Fruit fly (Drosophila melanogaster) whole organism, embryonic: ENCODE results near the gene Drgx.

Experiments
- Bgb ChIP-seq: fragments of 200-800 bp; sonication (Bioruptor generic); IDR thresholded peaks from 2 replicates; pipeline ENCODE4 v1.3.6; 2022; ENCODE audit warnings: missing biosample characterization, missing genetic modification characterization; ENCODE audit not compliant: partially characterized antibody
- CG11093 ChIP-seq: fragments of 200-800 bp; sonication (Bioruptor generic); IDR thresholded peaks from 3 replicates; pipeline ENCODE4 v1.3.6; 2022; ENCODE audit warnings: missing biosample characterization, missing genetic modification characterization
- CG11398 ChIP-seq: fragments of 200-800 bp; sonication (Bioruptor generic); optimal IDR thresholded peaks from 2 replicates; lab custom pipeline; 2016; ENCODE audit warnings: missing biosample characterization, missing genetic modification characterization
- CG11723 ChIP-seq: fragments of 200-800 bp; sonication (Bioruptor generic); optimal IDR thresholded peaks from 2 replicates; lab custom pipeline; 2017; ENCODE audit warnings: missing biosample characterization, mild to moderate bottlenecking, missing genetic modification characterization
- CG15011 ChIP-seq: fragments of 200-800 bp; sonication (Bioruptor generic); optimal IDR thresholded peaks from 3 replicates; lab custom pipeline; 2018; ENCODE audit warnings: missing biosample characterization, mild to moderate bottlenecking, missing genetic modification characterization
- CG2202 ChIP-seq: fragments of 200-800 bp; sonication (Bioruptor generic); optimal IDR thresholded peaks from 2 replicates; lab custom pipeline; 2018; ENCODE audit warnings: missing biosample characterization, mild to moderate bottlenecking, missing genetic modification characterization
- CG2875 ChIP-seq: fragments of 200-800 bp; sonication (Bioruptor generic); optimal IDR thresholded peaks from 2 replicates; lab custom pipeline; 2017; ENCODE audit warnings: missing biosample characterization, mild to moderate bottlenecking, missing genetic modification characterization, missing genetic modification reagents
- CG7357 ChIP-seq: fragments of 200-800 bp; sonication (Bioruptor generic); IDR thresholded peaks from 3 replicates; pipeline ENCODE4 v1.3.6; 2022; ENCODE audit warnings: missing biosample characterization, missing genetic modification characterization
- CG8281 ChIP-seq: fragments of 200-800 bp; sonication (Bioruptor generic); optimal IDR thresholded peaks from 2 replicates; lab custom pipeline; 2018; ENCODE audit warnings: missing biosample characterization, mild to moderate bottlenecking, missing genetic modification characterization, moderate library complexity
- CG8290 ChIP-seq, 3 experiments: fragments of 200-800 bp; sonication (Bioruptor generic); optimal IDR thresholded peaks; 2 replicates each; lab custom pipeline; 2016 to 2019; ENCODE audit warnings: missing biosample characterization in 3 of 3, missing genetic modification characterization in 3 of 3, mild to moderate bottlenecking in 2 of 3, moderate library complexity in 1 of 3
- D ChIP-seq, 2 experiments: fragments of 200-800 bp in 1 of 2; fragments of >200 bp in 1 of 2; sonication (Bioruptor generic) in 1 of 2; optimal IDR thresholded peaks; 2 replicates in 1 of 2; 3 replicates in 1 of 2; lab custom pipeline; 2017; ENCODE audit warnings: mild to moderate bottlenecking in 1 of 2, missing biosample characterization in 1 of 2, missing genetic modification characterization in 1 of 2, missing genetic modification reagents in 1 of 2
- D19A ChIP-seq: fragments of 200-800 bp; optimal IDR thresholded peaks from 3 replicates; lab custom pipeline; 2019; ENCODE audit warnings: missing biosample characterization, mild to moderate bottlenecking, missing genetic modification characterization, moderate library complexity
- Dll ChIP-seq: fragments of 200-800 bp; sonication (Bioruptor generic); IDR thresholded peaks from 4 replicates; pipeline ENCODE4 v1.3.6; 2022; ENCODE audit warnings: missing biosample characterization, missing genetic modification characterization; ENCODE audit not compliant: partially characterized antibody
- Doc3 ChIP-seq: fragments of 200-800 bp; sonication (Bioruptor generic); IDR thresholded peaks from 3 replicates; pipeline ENCODE4 v1.3.6; 2022; ENCODE audit warnings: missing biosample characterization, missing genetic modification characterization; ENCODE audit not compliant: partially characterized antibody
- Dp ChIP-seq: fragments of 200-800 bp; sonication (Bioruptor generic); optimal IDR thresholded peaks from 2 replicates; lab custom pipeline; 2018; ENCODE audit warnings: missing biosample characterization, mild to moderate bottlenecking, missing genetic modification characterization, moderate library complexity
- Dref ChIP-seq: fragments of 200-800 bp; sonication (Bioruptor generic); IDR thresholded peaks from 2 replicates; pipeline ENCODE4 v1.3.6; 2022; ENCODE audit warnings: missing biosample characterization, missing genetic modification characterization
- Ets65A ChIP-seq: fragments of 200-800 bp; sonication (Bioruptor generic); peaks from one replicate; lab custom pipeline; 2016; ENCODE audit warnings: missing biosample characterization, missing genetic modification characterization
- Gsc ChIP-seq: fragments of 200-800 bp; sonication (Bioruptor generic); IDR thresholded peaks from 2 replicates; pipeline ENCODE4 v1.3.6; 2022; ENCODE audit warnings: missing biosample characterization, missing genetic modification characterization
- Lpt ChIP-seq: fragments of >200 bp; optimal IDR thresholded peaks from 2 replicates; lab custom pipeline; 2018; ENCODE audit warnings: missing biosample characterization, missing genetic modification characterization
- Med ChIP-seq: fragments of 200-800 bp; sonication (Bioruptor generic); peaks from one replicate; lab custom pipeline; 2016; ENCODE audit warnings: missing biosample characterization, missing genetic modification characterization, mild to moderate bottlenecking, inconsistent platforms, moderate library complexity
- Myb ChIP-seq: fragments of 200-800 bp; sonication (Bioruptor generic); optimal IDR thresholded peaks from 2 replicates; lab custom pipeline; 2016; ENCODE audit warnings: missing biosample characterization, missing genetic modification characterization
- Nf-YC ChIP-seq: fragments of 200-800 bp; optimal IDR thresholded peaks from 3 replicates; lab custom pipeline; 2019; ENCODE audit warnings: missing biosample characterization, mild to moderate bottlenecking, missing genetic modification characterization, moderate library complexity
- Ptx1 ChIP-seq: fragments of 200-800 bp; sonication (Bioruptor generic); IDR thresholded peaks from 2 replicates; pipeline ENCODE4 v1.3.6; 2022; ENCODE audit warnings: missing biosample characterization, missing genetic modification characterization
- Rfx ChIP-seq: fragments of 200-800 bp; sonication (Bioruptor generic); IDR thresholded peaks from 2 replicates; pipeline ENCODE4 v1.3.6; 2022; ENCODE audit warnings: missing biosample characterization, missing genetic modification characterization
- Scr ChIP-seq: fragments of 200-800 bp; sonication (Bioruptor generic); IDR thresholded peaks from 2 replicates; pipeline ENCODE4 v1.3.6; 2022; ENCODE audit warnings: missing biosample characterization, missing genetic modification characterization; ENCODE audit not compliant: partially characterized antibody
- Sox100B ChIP-seq: fragments of 200-800 bp; sonication (Bioruptor generic); optimal IDR thresholded peaks from 3 replicates; lab custom pipeline; 2018; ENCODE audit warnings: missing biosample characterization, mild to moderate bottlenecking, missing genetic modification characterization
- YL-1 ChIP-seq: fragments of 200-800 bp; sonication (Bioruptor generic); optimal IDR thresholded peaks from 3 replicates; lab custom pipeline; 2017; ENCODE audit warnings: missing biosample characterization, mild to moderate bottlenecking, missing genetic modification characterization
- ato ChIP-seq: fragments of 200-800 bp; sonication (Bioruptor generic); IDR thresholded peaks from 2 replicates; pipeline ENCODE4 v1.3.6; 2022; ENCODE audit warnings: missing biosample characterization, missing genetic modification characterization; ENCODE audit not compliant: partially characterized antibody
- bbx ChIP-seq: fragments of 200-800 bp; sonication (Bioruptor generic); IDR thresholded peaks from 2 replicates; pipeline ENCODE4 v1.3.6; 2022; ENCODE audit warnings: missing biosample characterization, missing genetic modification characterization; ENCODE audit not compliant: partially characterized antibody
- chinmo ChIP-seq: fragments of 200-800 bp; sonication (Bioruptor generic); IDR thresholded peaks from 4 replicates; pipeline ENCODE4 v1.3.6; 2022; ENCODE audit warnings: missing biosample characterization, missing genetic modification characterization; ENCODE audit not compliant: partially characterized antibody
- cwo ChIP-seq: fragments of 200-800 bp; sonication (Bioruptor generic); optimal IDR thresholded peaks from 3 replicates; lab custom pipeline; 2017; ENCODE audit warnings: missing biosample characterization, missing genetic modification characterization, mild to moderate bottlenecking, moderate library complexity, missing genetic modification reagents
- dmrt99B ChIP-seq: fragments of 200-800 bp; sonication (Bioruptor generic); optimal IDR thresholded peaks from 2 replicates; lab custom pipeline; 2018; ENCODE audit warnings: missing biosample characterization, mild to moderate bottlenecking, missing genetic modification characterization, moderate library complexity
- ham ChIP-seq: fragments of 200-800 bp; sonication (Bioruptor generic); IDR thresholded peaks from 2 replicates; pipeline ENCODE4 v1.3.6; 2022; ENCODE audit warnings: missing biosample characterization, missing genetic modification characterization
- kay ChIP-seq: fragments of 200-800 bp; sonication (Bioruptor generic); optimal IDR thresholded peaks from 2 replicates; lab custom pipeline; 2016; ENCODE audit warnings: missing biosample characterization, missing genetic modification characterization
- nom ChIP-seq: fragments of 200-800 bp; sonication (Bioruptor generic); optimal IDR thresholded peaks from 2 replicates; lab custom pipeline; 2017; ENCODE audit warnings: missing biosample characterization, missing genetic modification characterization, mild to moderate bottlenecking, moderate library complexity, missing genetic modification reagents
- pfk ChIP-seq: fragments of 200-800 bp; sonication (Bioruptor generic); optimal IDR thresholded peaks from 2 replicates; lab custom pipeline; 2018; ENCODE audit warnings: missing biosample characterization, mild to moderate bottlenecking, missing genetic modification characterization, moderate library complexity
- pzg ChIP-seq: fragments of 200-800 bp; sonication (Bioruptor generic); optimal IDR thresholded peaks from 3 replicates; lab custom pipeline; 2018; ENCODE audit warnings: missing biosample characterization, mild to moderate bottlenecking, missing genetic modification characterization, moderate library complexity
- row ChIP-seq: fragments of 200-800 bp; sonication (Bioruptor generic); IDR thresholded peaks from 3 replicates; pipeline ENCODE4 v1.3.6; 2022; ENCODE audit warnings: missing biosample characterization, missing genetic modification characterization
- schlank ChIP-seq: fragments of 200-800 bp; sonication (Bioruptor generic); optimal IDR thresholded peaks from 2 replicates; lab custom pipeline; 2018; ENCODE audit warnings: missing biosample characterization, mild to moderate bottlenecking, missing genetic modification characterization
- sqz ChIP-seq: fragments of 200-800 bp; sonication (Bioruptor generic); optimal IDR thresholded peaks from 3 replicates; lab custom pipeline; 2018; ENCODE audit warnings: missing biosample characterization, mild to moderate bottlenecking, missing genetic modification characterization
- unc-4 ChIP-seq: fragments of 200-800 bp; sonication (Bioruptor generic); IDR thresholded peaks from 2 replicates; pipeline ENCODE4 v1.3.6; 2022; ENCODE audit warnings: missing biosample characterization, missing genetic modification characterization; ENCODE audit not compliant: partially characterized antibody
- unpg ChIP-seq: fragments of 200-800 bp; sonication (Bioruptor generic); optimal IDR thresholded peaks from 3 replicates; lab custom pipeline; 2018; ENCODE audit warnings: missing biosample characterization, mild to moderate bottlenecking, missing genetic modification characterization, moderate library complexity

Drgx gene

DNA sequence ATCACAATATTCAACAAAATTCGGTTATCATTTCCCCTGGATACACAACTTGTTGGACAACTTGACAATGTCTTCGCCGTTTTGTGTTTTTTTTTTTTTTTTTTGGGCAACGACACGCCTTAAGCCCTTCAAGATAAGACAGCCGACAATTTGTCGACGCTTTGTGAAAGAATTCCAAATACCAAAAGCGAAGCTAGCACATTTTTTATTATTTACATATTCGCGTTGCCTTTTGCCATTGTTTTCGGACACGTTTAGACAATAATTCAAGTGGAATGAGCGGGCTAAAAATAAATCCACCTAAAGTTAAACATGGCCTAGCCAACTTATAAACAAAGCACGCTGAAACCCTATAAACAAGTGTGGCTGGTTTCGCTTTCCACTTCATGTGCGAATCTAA, 21.6 kb upstream of the Drgx start (continued):
- TF ChIP-seq sqz (GFP tag; lab: Kevin White, UChicago) (peak; percentile 22), ato (GFP tag; lab: Robert Waterston, UW) (no peak), Gsc (no peak), dmrt99B (tag; lab: Kevin White, UChicago) (no peak), nom (GFP tag; lab: Kevin White, UChicago) (no peak), cwo (GFP tag; lab: Kevin White, UChicago) (peak; percentile 42), Dp (GFP tag; lab: Kevin White, UChicago) (no peak), Ptx1 (GFP tag; lab: Robert Waterston, UW) (no peak), CG11398 (GFP tag; lab: Kevin White, UChicago) (no peak), Myb (no peak), D19A (no peak)

DNA sequence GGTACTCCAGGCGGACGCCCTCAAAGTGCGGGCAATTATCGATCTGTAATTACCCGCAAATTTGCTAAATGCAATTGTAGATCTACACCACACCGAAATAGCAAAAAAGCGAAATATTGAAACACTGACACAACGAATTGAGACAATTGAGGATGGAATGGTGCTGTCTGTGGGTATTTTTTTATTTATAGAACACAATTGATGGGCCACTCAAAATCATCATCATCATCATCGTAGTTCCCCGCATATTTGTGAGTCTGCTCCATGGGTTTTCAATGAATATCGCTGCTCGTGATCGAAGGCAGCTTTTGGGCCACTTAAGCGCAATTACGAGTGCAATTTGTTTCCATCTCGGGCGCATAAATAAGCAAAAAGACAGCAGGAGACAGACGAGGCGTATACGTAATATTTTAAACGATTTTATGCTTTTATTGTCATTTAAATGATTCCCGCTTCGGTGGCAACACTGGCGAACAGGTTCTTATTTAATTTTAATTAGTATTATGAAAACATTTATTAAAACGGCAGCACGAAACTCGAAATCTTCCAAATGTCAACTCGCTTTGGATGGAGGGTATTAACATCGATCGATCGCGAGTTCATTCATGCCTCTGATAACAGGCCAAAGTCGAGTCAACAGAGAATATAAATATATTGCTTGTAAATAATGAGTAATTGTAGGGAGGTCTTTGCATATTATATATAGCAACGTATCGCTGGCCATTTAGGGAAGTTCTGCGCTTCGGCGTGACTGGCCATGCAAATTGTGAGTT, 20.2 kb upstream of the Drgx start:
- TF ChIP-seq CG7357 (GFP tag; lab: Robert Waterston, UW) (no peak), dmrt99B (tag; lab: Kevin White, UChicago) (no peak), CG2202 (tag; lab: Kevin White, UChicago) (no peak), Med (GFP tag; lab: Kevin White, UChicago) (peak; percentile 34), chinmo (0 out of 4 replicates have a peak, but pooled peaks have one; percentile 51), CG8281 (peak; percentile 71)

- TF ChIP-seq schlank (tag; lab: Kevin White, UChicago) (no peak), CG11093 (GFP tag; lab: Robert Waterston, UW) (no peak), YL-1 (no peak), kay (GFP tag; lab: Kevin White, UChicago) (no peak)
These were observed 17.2 kb upstream of the Drgx start for dm6 chr2L:3645339-3645738.

DNA sequence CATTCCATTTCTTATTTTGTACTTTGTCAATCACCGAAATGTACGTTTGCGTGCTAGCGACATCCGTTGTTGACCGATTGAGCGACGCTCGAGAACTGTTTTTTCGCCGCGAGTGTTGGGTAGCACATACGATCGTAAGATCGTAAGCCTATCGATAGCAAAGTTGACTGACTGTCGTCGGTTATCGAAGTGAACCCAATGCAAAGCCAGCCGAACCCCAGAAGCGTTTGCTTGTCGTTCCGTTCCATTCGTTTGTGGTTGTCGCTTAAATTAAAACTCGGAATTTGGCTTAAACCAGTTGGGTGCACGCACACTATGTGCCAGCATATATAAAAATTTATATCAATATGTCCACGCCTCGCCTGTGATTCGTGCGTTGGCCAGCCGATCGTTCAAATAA, 16.5 kb upstream of the Drgx start:
- peak; percentile 13; the same call in 1 of the 3 replicates for TF ChIP-seq row (GFP tag; lab: Robert Waterston, UW)
- TF ChIP-seq chinmo = peak; percentile 76; the same call in 2 of the 4 replicates
- TF ChIP-seq Dref (GFP tag; lab: Robert Waterston, UW) = peak; percentile 62
- TF ChIP-seq Lpt = no peak
- no peak for TF ChIP-seq unpg (GFP tag; lab: Kevin White, UChicago)
- peak; percentile 11; the same call in 1 of the 2 replicates for TF ChIP-seq Rfx
- peak; percentile 36 for TF ChIP-seq pfk (GFP tag; lab: Kevin White, UChicago)
- peak; percentile 56 for TF ChIP-seq Scr (GFP tag; lab: Robert Waterston, UW)
- no peak for TF ChIP-seq Ets65A (GFP tag; lab: Kevin White, UChicago)
- no peak for TF ChIP-seq ham (GFP tag; lab: Robert Waterston, UW)
- TF ChIP-seq Nf-YC = peak; percentile 38
- no peak for TF ChIP-seq CG15011 (GFP tag; lab: Kevin White, UChicago)
- TF ChIP-seq Bgb (GFP tag; lab: Robert Waterston, UW) = peak; percentile 66
- TF ChIP-seq CG8290 (GFP tag; optimal IDR thresholded peaks at IDR 0.05; lab: Kevin White, UChicago) = no peak
- TF ChIP-seq CG8290 (tag; optimal IDR thresholded peaks at IDR 0.05; lab: Kevin White, UChicago) = peak in 1 of 2 experiments; percentile 20
- TF ChIP-seq D (optimal IDR thresholded peaks at IDR 0.05; lab: Kevin White, UChicago) = no peak
- no peak for TF ChIP-seq D (GFP tag; optimal IDR thresholded peaks at IDR 0.05; lab: Kevin White, UChicago)
- TF ChIP-seq CG2875 (GFP tag; lab: Kevin White, UChicago) = no peak
- TF ChIP-seq Med (GFP tag; lab: Kevin White, UChicago) = peak; percentile 78
- no peak for TF ChIP-seq Sox100B (GFP tag; lab: Kevin White, UChicago)
- peak; percentile 50; the same call in 1 of the 3 replicates for TF ChIP-seq Doc3 (GFP tag; lab: Robert Waterston, UW)
- peak; percentile 65 for TF ChIP-seq bbx (GFP tag; lab: Robert Waterston, UW)
- TF ChIP-seq Dll (GFP tag; lab: Robert Waterston, UW) = peak; percentile 53; the same call in 3 of the 4 replicates
- peak; percentile 60 for TF ChIP-seq unc-4 (GFP tag; lab: Robert Waterston, UW)
- TF ChIP-seq pzg (GFP tag; lab: Kevin White, UChicago) = peak; percentile 1
- no peak for TF ChIP-seq CG11723 (GFP tag; lab: Kevin White, UChicago)
